Fruit fly (Drosophila melanogaster): ENCODE results near the gene Cpsf6.

Cpsf6 gene

DNA sequence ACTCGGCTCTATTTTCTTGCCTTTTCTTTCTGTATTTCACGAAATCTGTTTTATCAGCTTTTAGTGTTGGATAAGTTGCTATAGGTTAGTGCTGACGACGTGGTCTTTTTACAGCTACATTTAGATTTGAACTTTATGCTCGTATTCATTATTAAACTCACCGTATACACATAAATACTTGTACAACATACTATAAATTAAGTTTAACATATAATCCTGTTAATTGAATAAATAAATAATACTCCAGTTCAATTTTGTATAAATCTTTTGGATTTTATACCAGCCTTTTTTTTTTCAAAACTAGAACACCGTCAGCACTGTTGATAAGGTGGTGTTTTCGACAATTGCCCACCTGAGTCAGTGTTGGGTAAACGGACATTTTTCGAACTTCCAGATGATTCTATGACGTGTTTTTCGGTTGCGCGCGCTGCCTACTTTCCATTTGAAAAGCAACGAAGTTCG, 6.4 kb downstream of the Cpsf6 start, which contains the start of gene BI-1:
TSS of gene BI-1 (minus strand) at position 51 of the 462 bp plus-strand sequence.
- no peak for TF ChIP-seq usp (GFP tag; optimal IDR thresholded peaks at IDR 0.05)
- TF ChIP-seq dl (GFP tag; optimal IDR thresholded peaks at IDR 0.05; ENCODE audit: insufficient read depth in 1 of 2, partially characterized antibody in 2 of 2), result no peak
- TF ChIP-seq Abd-B (GFP tag; optimal IDR thresholded peaks at IDR 0.05), result no peak
- peak; percentile 69 for TF ChIP-seq CG9705 (GFP tag; optimal IDR thresholded peaks at IDR 0.05)
- peak; percentile 68 for TF ChIP-seq Hnf4 (GFP tag; optimal IDR thresholded peaks at IDR 0.05)
- TF ChIP-seq CG32264 (GFP tag; optimal IDR thresholded peaks at IDR 0.05), result no peak
- TF ChIP-seq pan (optimal IDR thresholded peaks at IDR 0.05), result no peak
- TF ChIP-seq Vsx2 (GFP tag; optimal IDR thresholded peaks at IDR 0.05; ENCODE audit: partially characterized antibody), result no peak
- TF ChIP-seq dsf (GFP tag; optimal IDR thresholded peaks at IDR 0.05; ENCODE audit: borderline replicate concordance), result peak; percentile 21
- TF ChIP-seq psq (GFP tag; optimal IDR thresholded peaks at IDR 0.05), result peak; percentile 75
- no peak for TF ChIP-seq lola (GFP tag; optimal IDR thresholded peaks at IDR 0.05)
- peak; percentile 78 for TF ChIP-seq rgr (GFP tag; optimal IDR thresholded peaks at IDR 0.05)
- TF ChIP-seq Dfd (GFP tag; optimal IDR thresholded peaks at IDR 0.05), result no peak
- TF ChIP-seq sv (GFP tag; optimal IDR thresholded peaks at IDR 0.05), result peak; percentile 29
- TF ChIP-seq Myc (optimal IDR thresholded peaks at IDR 0.05), result peak; percentile 99
- peak; percentile 84 for TF ChIP-seq fru (GFP tag; optimal IDR thresholded peaks at IDR 0.05)
- TF ChIP-seq tai (GFP tag; optimal IDR thresholded peaks at IDR 0.05), result no peak
- TF ChIP-seq h (GFP tag; optimal IDR thresholded peaks at IDR 0.05), result peak; percentile 80
- TF ChIP-seq jim (GFP tag; optimal IDR thresholded peaks at IDR 0.05), result no peak
- no peak for TF ChIP-seq N (GFP tag; optimal IDR thresholded peaks at IDR 0.05)
- peak; percentile 44 for TF ChIP-seq OdsH (GFP tag; optimal IDR thresholded peaks at IDR 0.05)
- no peak for TF ChIP-seq dmrt93B (GFP tag; optimal IDR thresholded peaks at IDR 0.05)
- TF ChIP-seq Sp1 (GFP tag; optimal IDR thresholded peaks at IDR 0.05), result peak; percentile 79
- TF ChIP-seq Dif (GFP tag; optimal IDR thresholded peaks at IDR 0.05; ENCODE audit: partially characterized antibody), result no peak
- TF ChIP-seq CrebA (GFP tag; optimal IDR thresholded peaks at IDR 0.05; ENCODE audit: borderline replicate concordance), result no peak
- peak; percentile 69 for TF ChIP-seq br (GFP tag; optimal IDR thresholded peaks at IDR 0.05)
- TF ChIP-seq woc (GFP tag; optimal IDR thresholded peaks at IDR 0.05), result peak; percentile 86
- peak; percentile 25 for TF ChIP-seq ey (GFP tag; optimal IDR thresholded peaks at IDR 0.05)
- TF ChIP-seq Hr78 (GFP tag; optimal IDR thresholded peaks at IDR 0.05), result no peak
- no peak for TF ChIP-seq GATAd (GFP tag; optimal IDR thresholded peaks at IDR 0.05)
- peak; percentile 64 for TF ChIP-seq brk (GFP tag; optimal IDR thresholded peaks at IDR 0.05)
- TF ChIP-seq sage (GFP tag; optimal IDR thresholded peaks at IDR 0.05), result peak; percentile 7
- no peak for TF ChIP-seq Rel (GFP tag; optimal IDR thresholded peaks at IDR 0.05)
- TF ChIP-seq Rel (tag; optimal IDR thresholded peaks at IDR 0.05), result peak; percentile 56
- peak in 1 of 2 experiments; percentile 83 for TF ChIP-seq foxo (GFP tag; optimal IDR thresholded peaks at IDR 0.05)
- peak; percentile 63 for TF ChIP-seq Jra (GFP tag; optimal IDR thresholded peaks at IDR 0.05)
- TF ChIP-seq Mio (GFP tag; optimal IDR thresholded peaks at IDR 0.05), result no peak
- TF ChIP-seq HLH106 (tag; optimal IDR thresholded peaks at IDR 0.05), result peak; percentile 79
- no peak for TF ChIP-seq Hr83 (GFP tag; optimal IDR thresholded peaks at IDR 0.05; ENCODE audit: poor library complexity, severe bottlenecking)

DNA sequence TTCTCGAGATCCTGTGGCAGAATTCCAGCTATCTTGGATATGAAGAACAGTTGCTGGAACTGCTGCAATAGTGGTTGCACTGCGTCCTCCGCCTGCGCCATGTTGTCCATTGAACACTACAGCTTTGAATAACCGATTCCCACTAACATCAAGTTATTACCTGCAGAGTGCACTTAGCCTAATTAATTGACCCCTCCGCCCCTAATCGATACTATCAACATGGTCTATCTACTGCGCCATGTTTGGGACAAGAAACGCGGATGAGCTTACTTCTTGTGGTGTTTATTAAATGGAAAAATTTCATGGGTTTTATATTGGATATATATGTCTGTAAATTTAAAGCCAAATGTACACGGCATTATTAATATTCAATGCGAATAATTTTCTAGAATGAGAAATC, 8.4 kb downstream of the Cpsf6 start, which contains the start of gene Gr66a:
TSS of gene Gr66a (minus strand) at position 101 of the 400 bp plus-strand sequence.
- no peak for TF ChIP-seq Dfd (GFP tag; optimal IDR thresholded peaks at IDR 0.05)
- TF ChIP-seq Sp1 (GFP tag; optimal IDR thresholded peaks at IDR 0.05), result no peak
- TF ChIP-seq Rel (GFP tag; optimal IDR thresholded peaks at IDR 0.05), result no peak
- no peak for TF ChIP-seq Rel (tag; optimal IDR thresholded peaks at IDR 0.05)
- TF ChIP-seq fru (GFP tag; optimal IDR thresholded peaks at IDR 0.05), result no peak
- TF ChIP-seq Mio (GFP tag; optimal IDR thresholded peaks at IDR 0.05), result no peak
- no peak for TF ChIP-seq OdsH (GFP tag; optimal IDR thresholded peaks at IDR 0.05)
- no peak for TF ChIP-seq jim (GFP tag; optimal IDR thresholded peaks at IDR 0.05)
- TF ChIP-seq brk (GFP tag; optimal IDR thresholded peaks at IDR 0.05), result no peak
- no peak for TF ChIP-seq CrebA (GFP tag; optimal IDR thresholded peaks at IDR 0.05; ENCODE audit: borderline replicate concordance)
- TF ChIP-seq Myc (optimal IDR thresholded peaks at IDR 0.05), result no peak
- TF ChIP-seq Vsx2 (GFP tag; optimal IDR thresholded peaks at IDR 0.05; ENCODE audit: partially characterized antibody), result no peak
- TF ChIP-seq woc (GFP tag; optimal IDR thresholded peaks at IDR 0.05), result no peak
- TF ChIP-seq Jra (GFP tag; optimal IDR thresholded peaks at IDR 0.05), result no peak
- TF ChIP-seq dsf (GFP tag; optimal IDR thresholded peaks at IDR 0.05; ENCODE audit: borderline replicate concordance), result no peak
